Worm (Caenorhabditis elegans): ENCODE results near the gene Y42A5A.1.
"Not testable (repeated sequence)": the region's sequence is repeated elsewhere in the genome, so short reads cannot be mapped to it uniquely, and the experiment has no call there.

The Y42A5A.1 gene

DNA sequence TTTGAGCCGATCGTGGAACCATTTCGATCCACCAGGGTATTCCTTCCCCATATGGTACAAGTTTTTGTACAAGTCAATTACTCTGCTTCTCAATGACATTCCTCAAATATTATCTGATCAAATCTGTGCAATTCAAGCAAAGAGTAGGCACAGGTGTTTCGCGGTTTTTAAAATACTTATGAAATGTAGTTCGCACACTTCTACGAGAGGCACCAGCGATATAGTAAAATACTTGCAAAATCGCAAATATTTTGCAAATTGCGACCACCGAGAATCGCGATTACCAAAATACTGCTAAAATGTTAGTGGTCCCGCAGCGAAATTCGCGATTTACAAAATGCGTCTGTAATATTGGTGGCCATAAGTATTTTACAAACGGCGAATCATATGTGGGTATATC, 21.9 kb downstream of the Y42A5A.1 start, which contains the start of gene Y42A5A.5:
Gene Y42A5A.5 (minus strand): TSS at position 101 of the 400 bp plus-strand sequence.
- TF ChIP-seq klf-2 (GFP tag; conservative IDR thresholded peaks at IDR 0.05); ztf-29 (GFP tag; IDR thresholded peaks at IDR 0.05); T22C8.4 (GFP tag; IDR thresholded peaks at IDR 0.05): not testable (repeated sequence)

- TF ChIP-seq T22C8.4 (GFP tag; IDR thresholded peaks at IDR 0.05) (peak; percentile 66), ztf-29 (GFP tag; IDR thresholded peaks at IDR 0.05) (peak; percentile 72; the same call in 1 of the 2 replicates), ref-1 (GFP tag; conservative IDR thresholded peaks at IDR 0.05) (0 out of 2 replicates have a peak, but pooled peaks have one; percentile 14), flt-1 (GFP tag; IDR thresholded peaks at IDR 0.05) (no peak; the same call in none of the 2 replicates), ztf-23 (GFP tag; IDR thresholded peaks at IDR 0.05) (peak; percentile 88), cog-1 (tag; optimal IDR thresholded peaks at IDR 0.05) (peak; percentile 58), med-1 (GFP tag; optimal IDR thresholded peaks at IDR 0.05; ENCODE audit: insufficient read depth) (peak; percentile 91), klf-2 (GFP tag; conservative IDR thresholded peaks at IDR 0.05) (peak; percentile 40; the same call in 1 of the 2 replicates), tab-1 (GFP tag; IDR thresholded peaks at IDR 0.05) (no peak; the same call in 1 of the 2 replicates)
Observed at ce11 chrV:11113041-11113574, 25.4 kb downstream of the Y42A5A.1 start, which contains the start of gene erfa-3. Gene erfa-3 (minus strand): TSS chrV:11113091.

- TF ChIP-seq tab-1 (GFP tag; IDR thresholded peaks at IDR 0.05), result no peak
- TF ChIP-seq ref-1 (GFP tag; conservative IDR thresholded peaks at IDR 0.05), result no peak
- TF ChIP-seq ztf-29 (GFP tag; IDR thresholded peaks at IDR 0.05), result no peak
- no peak for TF ChIP-seq klf-2 (GFP tag; conservative IDR thresholded peaks at IDR 0.05)
- TF ChIP-seq med-1 (GFP tag; optimal IDR thresholded peaks at IDR 0.05; ENCODE audit: insufficient read depth), result no peak
- no peak for TF ChIP-seq T22C8.4 (GFP tag; IDR thresholded peaks at IDR 0.05)
- TF ChIP-seq flt-1 (GFP tag; IDR thresholded peaks at IDR 0.05), result no peak
Observed at ce11 chrV:11113607-11114006, 25.9 kb downstream of the Y42A5A.1 start, which contains the start of gene math-33. Gene math-33 (plus strand): TSS chrV:11113907.

ce11 chrV:11118179-11118725, 30.5 kb downstream of the Y42A5A.1 start:
- no peak for TF ChIP-seq tab-1 (GFP tag; IDR thresholded peaks at IDR 0.05)
- no peak for TF ChIP-seq flt-1 (GFP tag; IDR thresholded peaks at IDR 0.05)
- no peak for TF ChIP-seq ztf-29 (GFP tag; IDR thresholded peaks at IDR 0.05)
- TF ChIP-seq ztf-23 (GFP tag; IDR thresholded peaks at IDR 0.05), result no peak
- no peak for TF ChIP-seq cog-1 (tag; optimal IDR thresholded peaks at IDR 0.05)
- TF ChIP-seq klf-2 (GFP tag; conservative IDR thresholded peaks at IDR 0.05), result no peak

- no peak for TF ChIP-seq ref-1 (GFP tag; conservative IDR thresholded peaks at IDR 0.05)
- no peak for TF ChIP-seq tab-1 (GFP tag; IDR thresholded peaks at IDR 0.05)
- TF ChIP-seq med-1 (GFP tag; optimal IDR thresholded peaks at IDR 0.05; ENCODE audit: insufficient read depth), result no peak
- TF ChIP-seq flt-1 (GFP tag; IDR thresholded peaks at IDR 0.05), result no peak
- no peak for TF ChIP-seq T22C8.4 (GFP tag; IDR thresholded peaks at IDR 0.05)
- no peak for TF ChIP-seq ztf-29 (GFP tag; IDR thresholded peaks at IDR 0.05)
- TF ChIP-seq cog-1 (tag; optimal IDR thresholded peaks at IDR 0.05), result no peak
- TF ChIP-seq ztf-23 (GFP tag; IDR thresholded peaks at IDR 0.05), result no peak
- TF ChIP-seq klf-2 (GFP tag; conservative IDR thresholded peaks at IDR 0.05), result no peak
Observed at ce11 chrV:11119294-11119755, 31.6 kb downstream of the Y42A5A.1 start, which contains the start of gene scb-1. Gene scb-1 (minus strand): TSS chrV:11119705.

DNA sequence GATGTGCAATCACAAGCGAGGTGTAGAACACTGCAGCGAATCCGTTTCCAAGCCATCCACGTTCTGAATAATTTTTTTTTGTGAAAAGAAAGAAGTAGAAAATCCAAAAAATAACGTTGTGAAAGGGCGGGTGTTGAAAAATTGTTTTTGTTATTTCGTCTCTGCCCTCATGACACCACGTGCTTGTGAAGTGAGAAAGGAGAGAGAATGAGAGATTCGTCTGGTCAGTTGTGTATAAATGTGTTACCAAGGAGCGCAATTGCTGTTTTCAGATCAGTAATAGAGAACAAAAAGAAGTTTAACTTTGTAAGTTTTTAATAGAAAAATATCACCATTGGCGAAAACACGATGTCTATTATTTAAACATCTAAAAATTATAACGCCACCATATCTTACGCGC, 33.5 kb downstream of the Y42A5A.1 start:
- TF ChIP-seq cog-1 (tag; optimal IDR thresholded peaks at IDR 0.05) (no peak), flt-1 (GFP tag; IDR thresholded peaks at IDR 0.05) (no peak), med-1 (GFP tag; optimal IDR thresholded peaks at IDR 0.05; ENCODE audit: insufficient read depth) (no peak), tab-1 (GFP tag; IDR thresholded peaks at IDR 0.05) (no peak), ref-1 (GFP tag; conservative IDR thresholded peaks at IDR 0.05) (no peak), ztf-29 (GFP tag; IDR thresholded peaks at IDR 0.05) (no peak), klf-2 (GFP tag; conservative IDR thresholded peaks at IDR 0.05) (no peak), T22C8.4 (GFP tag; IDR thresholded peaks at IDR 0.05) (no peak), ztf-23 (GFP tag; IDR thresholded peaks at IDR 0.05) (no peak)

- no peak for TF ChIP-seq tab-1 (GFP tag; IDR thresholded peaks at IDR 0.05)
- TF ChIP-seq cog-1 (tag; optimal IDR thresholded peaks at IDR 0.05), result no peak
- no peak for TF ChIP-seq med-1 (GFP tag; optimal IDR thresholded peaks at IDR 0.05; ENCODE audit: insufficient read depth)
- no peak for TF ChIP-seq T22C8.4 (GFP tag; IDR thresholded peaks at IDR 0.05)
- TF ChIP-seq ztf-29 (GFP tag; IDR thresholded peaks at IDR 0.05), result no peak
- TF ChIP-seq ztf-23 (GFP tag; IDR thresholded peaks at IDR 0.05), result no peak
- no peak for TF ChIP-seq klf-2 (GFP tag; conservative IDR thresholded peaks at IDR 0.05)
Observed at ce11 chrV:11122466-11122865, 34.7 kb downstream of the Y42A5A.1 start, which contains the start of gene mboa-2. Gene mboa-2 (minus strand): TSS chrV:11122493.

- TF ChIP-seq ztf-29 (GFP tag; IDR thresholded peaks at IDR 0.05) (no peak), ztf-23 (GFP tag; IDR thresholded peaks at IDR 0.05) (peak; percentile 76), T22C8.4 (GFP tag; IDR thresholded peaks at IDR 0.05) (peak; percentile 57; the same call in 1 of the 2 replicates), ref-1 (GFP tag; conservative IDR thresholded peaks at IDR 0.05) (no peak), cog-1 (tag; optimal IDR thresholded peaks at IDR 0.05) (peak; percentile 34), flt-1 (GFP tag; IDR thresholded peaks at IDR 0.05) (peak; percentile 60), med-1 (GFP tag; optimal IDR thresholded peaks at IDR 0.05; ENCODE audit: insufficient read depth) (no peak), tab-1 (GFP tag; IDR thresholded peaks at IDR 0.05) (no peak)
Observed at ce11 chrV:11123817-11124337, 36.1 kb downstream of the Y42A5A.1 start, which contains the start of the genes atp-5 and lmtr-3. Gene atp-5 (minus strand): TSS chrV:11123867. Gene lmtr-3 (plus strand): TSS chrV:11124186.

DNA sequence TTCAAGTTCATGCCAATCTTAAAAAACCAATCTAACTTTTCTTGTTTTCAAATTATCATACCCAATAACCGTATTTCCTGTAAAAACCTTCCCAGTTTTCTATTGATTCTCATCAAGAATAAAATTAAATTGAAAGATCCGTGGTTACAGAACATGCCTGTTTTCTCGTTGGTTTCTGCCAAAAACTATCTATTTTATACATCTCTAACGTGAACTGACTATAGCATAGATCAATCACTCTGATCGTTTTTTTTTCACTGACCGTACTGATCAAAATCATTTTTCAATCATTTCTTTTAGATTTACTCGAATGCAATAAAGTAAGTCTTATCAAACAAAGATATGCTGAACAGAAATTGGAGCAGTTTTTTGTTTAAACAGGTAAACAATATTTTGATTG, 37.2 kb downstream of the Y42A5A.1 start, which contains the start of gene C06H2.2:
Gene C06H2.2 (plus strand): TSS at position 301 of the 400 bp plus-strand sequence.
- TF ChIP-seq ztf-23 (GFP tag; IDR thresholded peaks at IDR 0.05) (no peak), cog-1 (tag; optimal IDR thresholded peaks at IDR 0.05) (no peak), T22C8.4 (GFP tag; IDR thresholded peaks at IDR 0.05) (no peak), med-1 (GFP tag; optimal IDR thresholded peaks at IDR 0.05; ENCODE audit: insufficient read depth) (no peak), tab-1 (GFP tag; IDR thresholded peaks at IDR 0.05) (no peak), ref-1 (GFP tag; conservative IDR thresholded peaks at IDR 0.05) (no peak), ztf-29 (GFP tag; IDR thresholded peaks at IDR 0.05) (no peak), flt-1 (GFP tag; IDR thresholded peaks at IDR 0.05) (no peak), klf-2 (GFP tag; conservative IDR thresholded peaks at IDR 0.05) (no peak)
